Worm (Caenorhabditis elegans) whole organism, L4 larva: ENCODE measurements around the gene Y66C5A.2.

Source experiments
- D1046.2 ChIP-seq: fragments of 200-800 bp; sonication (Bioruptor generic); IDR thresholded peaks from 2 replicates; pipeline ENCODE4 v1.3.6; 2022; ENCODE audit warnings: missing genetic modification characterization, missing compliant biosample characterization
- F10B5.3 ChIP-seq: sonication (generic microtip); optimal IDR thresholded peaks from 2 replicates; lab custom pipeline; 2016; ENCODE audit warnings: mild to moderate bottlenecking, missing genetic modification characterization, missing compliant biosample characterization
- F26F4.8 ChIP-seq: fragments of 200-800 bp; sonication (Bioruptor generic); conservative IDR thresholded peaks from 2 replicates; pipeline ENCODE4 v1.3.6; 2022; ENCODE audit warnings: missing genetic modification characterization, missing compliant biosample characterization
- F44E2.7 ChIP-seq: fragments of 200-800 bp; sonication (Bioruptor generic); IDR thresholded peaks from 2 replicates; pipeline ENCODE4 v2.1.2; 2022; ENCODE audit warnings: missing genetic modification characterization, missing compliant biosample characterization
- F49E8.2 ChIP-seq: sonication (generic microtip); optimal IDR thresholded peaks from 2 replicates; lab custom pipeline; 2016; ENCODE audit warnings: missing compliant biosample characterization, mild to moderate bottlenecking, missing genetic modification characterization, borderline replicate concordance
- T26A8.4 ChIP-seq: fragments of 200-800 bp; sonication (Bioruptor generic); IDR thresholded peaks from 2 replicates; pipeline ENCODE4 v1.3.6; 2022; ENCODE audit warnings: missing genetic modification characterization, missing compliant biosample characterization
- ZK337.2 ChIP-seq: fragments of 200-800 bp; sonication (Bioruptor generic); IDR thresholded peaks from 2 replicates; pipeline ENCODE4 v1.3.6; 2022; ENCODE audit warnings: missing genetic modification reagents, missing genetic modification characterization, missing compliant biosample characterization
- aly-2 ChIP-seq: sonication (generic microtip); optimal IDR thresholded peaks from 2 replicates; lab custom pipeline; 2018; ENCODE audit warnings: missing biosample characterization, missing genetic modification characterization
- ceh-62 ChIP-seq: sonication (generic microtip); optimal IDR thresholded peaks from 2 replicates; lab custom pipeline; 2017; ENCODE audit warnings: missing biosample characterization, missing genetic modification characterization
- ctbp-1 ChIP-seq: fragments of 200-800 bp; sonication (Bioruptor generic); IDR thresholded peaks from 2 replicates; pipeline ENCODE4 v1.3.6; 2022; ENCODE audit warnings: missing genetic modification reagents, missing genetic modification characterization, missing compliant biosample characterization
- daf-16 ChIP-seq, 3 experiments: sonication (generic microtip); optimal IDR thresholded peaks; 2 replicates each; lab custom pipeline; 2016 to 2017; ENCODE audit warnings: missing genetic modification characterization in 3 of 3, missing genetic modification reagents in 3 of 3, mild to moderate bottlenecking in 2 of 3, missing compliant biosample characterization in 2 of 3, missing biosample characterization in 1 of 3, moderate library complexity in 1 of 3
- daf-19 ChIP-seq: fragments of 200-800 bp; sonication (Bioruptor generic); conservative IDR thresholded peaks from 2 replicates; pipeline ENCODE4 v1.3.6; 2022; ENCODE audit warnings: missing genetic modification characterization, missing compliant biosample characterization
- daf-8 ChIP-seq: fragments of 200-800 bp; sonication (Bioruptor generic); IDR thresholded peaks from 2 replicates; pipeline ENCODE4 v1.3.6; 2022; ENCODE audit warnings: missing genetic modification characterization, missing compliant biosample characterization
- dmd-6 ChIP-seq: fragments of 200-800 bp; sonication (Bioruptor generic); IDR thresholded peaks from 2 replicates; pipeline ENCODE4 v1.3.6; 2022; ENCODE audit warnings: missing genetic modification reagents, missing genetic modification characterization, missing compliant biosample characterization
- dmd-9 ChIP-seq: fragments of 200-800 bp; sonication (Bioruptor generic); IDR thresholded peaks from 2 replicates; pipeline ENCODE4 v1.3.6; 2022; ENCODE audit warnings: missing genetic modification reagents, missing genetic modification characterization, missing compliant biosample characterization
- duxl-1 ChIP-seq: sonication (generic microtip); optimal IDR thresholded peaks from 2 replicates; lab custom pipeline; 2016; ENCODE audit warnings: mild to moderate bottlenecking, missing genetic modification characterization, moderate library complexity, missing compliant biosample characterization; ENCODE audit not compliant: poor library complexity
- dve-1 ChIP-seq: sonication (generic microtip); optimal IDR thresholded peaks from 2 replicates; lab custom pipeline; 2017; ENCODE audit warnings: antibody characterized with exemption, mild to moderate bottlenecking, missing genetic modification characterization, missing compliant biosample characterization; ENCODE audit not compliant: insufficient read depth
- egl-43 ChIP-seq: fragments of 200-800 bp; sonication (Bioruptor generic); IDR thresholded peaks from 2 replicates; pipeline ENCODE4 v1.3.6; 2022; ENCODE audit warnings: missing genetic modification reagents, missing genetic modification characterization, missing compliant biosample characterization
- fos-1 ChIP-seq: fragments of 150-350 bp; optimal IDR thresholded peaks from 2 replicates; lab custom pipeline; 2014; ENCODE audit warnings: missing biosample characterization, missing genetic modification characterization
- hlh-11 ChIP-seq: fragments of 200-800 bp; sonication (Bioruptor generic); optimal IDR thresholded peaks from 2 replicates; lab custom pipeline; 2018; ENCODE audit warnings: mild to moderate bottlenecking, missing genetic modification characterization, missing compliant biosample characterization
- hlh-30 ChIP-seq: sonication (generic microtip); optimal IDR thresholded peaks from 2 replicates; lab custom pipeline; 2017; ENCODE audit warnings: antibody characterized with exemption, mild to moderate bottlenecking, missing genetic modification characterization, missing compliant biosample characterization; ENCODE audit not compliant: insufficient read depth
- jun-1 ChIP-seq: fragments of 150-350 bp; optimal IDR thresholded peaks from 2 replicates; lab custom pipeline; 2014; ENCODE audit warnings: missing biosample characterization, missing genetic modification reagents, missing genetic modification characterization
- lin-1 ChIP-seq: fragments of 200-800 bp; sonication (Bioruptor generic); IDR thresholded peaks from 2 replicates; pipeline ENCODE4 v1.3.6; 2022; ENCODE audit warnings: missing genetic modification reagents, missing genetic modification characterization, missing compliant biosample characterization
- lin-13 ChIP-seq: fragments of 150-350 bp; optimal IDR thresholded peaks from 2 replicates; lab custom pipeline; 2014; ENCODE audit warnings: missing biosample characterization, missing genetic modification reagents, missing genetic modification characterization
- lin-38 ChIP-seq: fragments of 200-800 bp; sonication (Bioruptor generic); IDR thresholded peaks from 2 replicates; pipeline ENCODE4 v1.3.6; 2022; ENCODE audit warnings: missing genetic modification reagents, missing genetic modification characterization, missing compliant biosample characterization
- madf-9 ChIP-seq: fragments of 200-800 bp; sonication (Bioruptor generic); conservative IDR thresholded peaks from 2 replicates; pipeline ENCODE4 v1.3.6; 2022; ENCODE audit warnings: missing genetic modification reagents, missing genetic modification characterization, missing compliant biosample characterization
- mxl-3 ChIP-seq: fragments of 200-800 bp; sonication (Bioruptor generic); optimal IDR thresholded peaks from 2 replicates; lab custom pipeline; 2018; ENCODE audit warnings: mild to moderate bottlenecking, missing genetic modification characterization, missing compliant biosample characterization
- nhr-102 ChIP-seq: sonication (generic microtip); optimal IDR thresholded peaks from 2 replicates; lab custom pipeline; 2016; ENCODE audit warnings: mild to moderate bottlenecking, missing genetic modification characterization, moderate library complexity, missing compliant biosample characterization
- nhr-11 ChIP-seq: fragments of 150-350 bp; optimal IDR thresholded peaks from 2 replicates; lab custom pipeline; 2014; ENCODE audit warnings: missing biosample characterization, missing genetic modification characterization
- nhr-111 ChIP-seq: fragments of 200-800 bp; sonication (Bioruptor generic); optimal IDR thresholded peaks from 2 replicates; lab custom pipeline; 2018; ENCODE audit warnings: mild to moderate bottlenecking, missing genetic modification characterization, missing compliant biosample characterization
- nhr-28 ChIP-seq: fragments of 150-350 bp; optimal IDR thresholded peaks from 2 replicates; lab custom pipeline; 2014; ENCODE audit warnings: missing biosample characterization, missing genetic modification characterization
- nhr-41 ChIP-seq: fragments of 200-800 bp; sonication (Bioruptor generic); IDR thresholded peaks from 2 replicates; pipeline ENCODE4 v1.3.6; 2022; ENCODE audit warnings: missing genetic modification reagents, missing genetic modification characterization, missing compliant biosample characterization
- nhr-76 ChIP-seq: fragments of 150-350 bp; optimal IDR thresholded peaks from 2 replicates; lab custom pipeline; 2014; ENCODE audit warnings: missing biosample characterization, missing genetic modification characterization
- pqm-1 ChIP-seq: sonication (generic microtip); optimal IDR thresholded peaks from 2 replicates; lab custom pipeline; 2017; ENCODE audit warnings: missing biosample characterization, missing genetic modification characterization
- rbr-2 ChIP-seq: sonication (generic microtip); optimal IDR thresholded peaks from 2 replicates; lab custom pipeline; 2016; ENCODE audit warnings: missing genotype, missing genetic modification characterization, missing compliant biosample characterization
- set-16 ChIP-seq: fragments of 200-800 bp; sonication (Bioruptor generic); IDR thresholded peaks from 2 replicates; pipeline ENCODE4 v1.3.6; 2022; ENCODE audit warnings: missing genetic modification reagents, missing genetic modification characterization, missing compliant biosample characterization
- snpc-1.2 ChIP-seq: fragments of 200-800 bp; sonication (Bioruptor generic); IDR thresholded peaks from 2 replicates; pipeline ENCODE4 v1.3.6; 2022; ENCODE audit warnings: missing genetic modification reagents, missing genetic modification characterization, missing compliant biosample characterization
- snpc-4 ChIP-seq: fragments of 150-350 bp; optimal IDR thresholded peaks from 2 replicates; lab custom pipeline; 2014; ENCODE audit warnings: missing biosample characterization, missing genetic modification characterization
- tra-1 ChIP-seq: fragments of 200-800 bp; sonication (Bioruptor generic); IDR thresholded peaks from 2 replicates; pipeline ENCODE4 v1.3.6; 2022; ENCODE audit warnings: missing genetic modification reagents, missing genetic modification characterization, missing compliant biosample characterization
- unc-130 ChIP-seq: sonication (generic microtip); optimal IDR thresholded peaks from 2 replicates; lab custom pipeline; 2016; ENCODE audit warnings: missing genetic modification reagents, missing genetic modification characterization, missing compliant biosample characterization
- unc-62 ChIP-seq, 3 experiments: fragments of 150-350 bp in 1 of 3; sonication (generic microtip); optimal IDR thresholded peaks in 2 of 3; peaks in 1 of 3; 1 replicate in 1 of 3; 2 replicates in 2 of 3; lab custom pipeline; 2014 to 2017; ENCODE audit warnings: missing biosample characterization in 3 of 3, missing genetic modification characterization in 3 of 3, missing genetic modification reagents in 3 of 3, missing genotype in 1 of 3
- zag-1 ChIP-seq: fragments of 150-350 bp; optimal IDR thresholded peaks from 2 replicates; lab custom pipeline; 2014; ENCODE audit warnings: missing biosample characterization, missing genetic modification characterization
- zfp-2 ChIP-seq: sonication (generic microtip); optimal IDR thresholded peaks from 2 replicates; lab custom pipeline; 2016; ENCODE audit warnings: mild to moderate bottlenecking, missing genetic modification characterization, missing compliant biosample characterization
- zfp-3 ChIP-seq: fragments of 200-800 bp; sonication (Bioruptor generic); conservative IDR thresholded peaks from 2 replicates; pipeline ENCODE4 v1.3.6; 2022; ENCODE audit warnings: missing genetic modification reagents, missing genetic modification characterization, missing compliant biosample characterization
- zip-2 ChIP-seq: fragments of 150-350 bp; optimal IDR thresholded peaks from 2 replicates; lab custom pipeline; 2014; ENCODE audit warnings: missing biosample characterization, missing genetic modification characterization
- ztf-7 ChIP-seq: fragments of 150-350 bp; optimal IDR thresholded peaks from 2 replicates; lab custom pipeline; 2014; ENCODE audit warnings: missing biosample characterization, missing genetic modification characterization

Y66C5A.2 gene

DNA sequence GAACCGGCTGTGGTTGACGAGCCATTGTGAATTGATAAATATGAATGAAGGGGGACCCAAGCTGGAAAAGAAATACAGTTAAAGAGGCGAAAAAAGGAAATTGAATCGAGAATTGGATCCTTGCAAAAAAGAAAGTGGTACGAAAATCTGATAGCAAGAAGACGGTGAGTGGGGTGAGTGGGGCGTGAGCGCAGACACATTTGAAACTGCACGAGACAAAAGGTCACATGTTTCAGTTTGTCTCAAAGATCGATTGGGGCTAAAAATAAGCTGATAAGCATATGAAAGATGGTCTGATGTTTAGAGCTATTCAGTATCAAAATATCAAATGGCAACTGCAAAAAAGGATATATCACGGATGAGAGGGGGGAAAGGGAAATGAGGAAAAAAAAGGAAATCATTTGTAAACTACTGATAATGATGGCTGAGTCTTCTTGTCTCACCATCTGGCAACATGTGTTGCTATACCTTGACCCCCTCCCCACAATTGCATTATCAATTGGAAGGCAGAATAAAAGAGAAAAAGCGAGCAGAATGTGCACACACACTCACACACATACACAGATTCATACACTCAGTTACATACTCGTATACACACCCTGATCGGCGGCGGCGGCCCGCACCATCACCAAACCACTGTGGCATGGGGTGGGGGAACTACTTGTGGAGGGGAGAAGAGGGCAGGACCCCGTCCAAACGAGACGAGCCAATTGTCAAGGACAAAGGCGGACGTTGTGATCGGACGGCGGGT is 43.5 kb downstream of the Y66C5A.2 start, which contains the start of gene M163.1 (continued):
- TF ChIP-seq ceh-62 (tag; lab: Kevin White, UChicago) (no peak), nhr-111 (GFP tag; lab: Kevin White, UChicago) (no peak), nhr-28 (tag; lab: Kevin White, UChicago) (peak; percentile 37), egl-43 (GFP tag; lab: Robert Waterston, UW) (0 out of 2 replicates have a peak, but pooled peaks have one; percentile 11), F49E8.2 (tag; lab: Kevin White, UChicago) (no peak), nhr-41 (GFP tag; lab: Robert Waterston, UW) (no peak), zag-1 (tag; lab: Kevin White, UChicago) (no peak), dmd-9 (GFP tag; lab: Robert Waterston, UW) (no peak), nhr-76 (tag; lab: Kevin White, UChicago) (no peak), ctbp-1 (GFP tag; lab: Robert Waterston, UW) (no peak), set-16 (peak; percentile 84), zip-2 (tag; lab: Kevin White, UChicago) (no peak), F44E2.7 (0 out of 2 replicates have a peak, but pooled peaks have one; percentile 48), lin-38 (GFP tag; lab: Robert Waterston, UW) (0 out of 2 replicates have a peak, but pooled peaks have one; percentile 18), dve-1 (tag; lab: Kevin White, UChicago) (peak; percentile 42), nhr-102 (tag; lab: Kevin White, UChicago) (no peak), unc-130 (no peak), dmd-6 (GFP tag; lab: Robert Waterston, UW) (peak; percentile 56), pqm-1 (tag; lab: Kevin White, UChicago) (peak; percentile 49), T26A8.4 (GFP tag; lab: Robert Waterston, UW) (no peak), zfp-3 (GFP tag; lab: Robert Waterston, UW) (no peak)

DNA sequence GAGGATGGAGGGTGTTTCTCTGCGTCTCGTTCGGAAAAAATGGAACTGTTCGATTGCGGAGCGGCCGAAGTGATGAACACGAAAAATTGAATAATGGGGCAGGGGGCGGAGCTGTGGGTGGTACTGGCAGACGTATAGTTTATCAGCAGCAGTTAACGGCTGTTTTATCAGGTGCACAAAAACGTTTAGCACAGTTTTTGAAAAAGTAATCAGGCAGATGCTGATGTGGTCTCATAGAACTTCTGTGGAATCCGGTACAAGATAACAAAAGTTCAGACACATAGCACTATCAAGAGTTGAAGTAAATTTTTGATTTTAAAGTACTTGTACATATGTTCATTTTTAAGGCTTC is 44.0 kb downstream of the Y66C5A.2 start:
- TF ChIP-seq mxl-3 (GFP tag; lab: Kevin White, UChicago) (peak; percentile 47), lin-13 (GFP tag; lab: Kevin White, UChicago) (no peak), daf-8 (no peak), lin-1 (GFP tag; lab: Robert Waterston, UW) (0 out of 2 replicates have a peak, but pooled peaks have one; percentile 20), unc-62 (GFP tag; optimal IDR thresholded peaks at IDR 0.05 in 1 of 2; lab: Kevin White, UChicago) (no peak), unc-62 (tag; optimal IDR thresholded peaks at IDR 0.05; lab: Kevin White, UChicago) (no peak), ztf-7 (tag; lab: Kevin White, UChicago) (no peak), snpc-4 (tag; lab: Kevin White, UChicago) (no peak), madf-9 (GFP tag; lab: Robert Waterston, UW) (no peak), F10B5.3 (tag; lab: Kevin White, UChicago) (peak; percentile 7), D1046.2 (GFP tag; lab: Robert Waterston, UW) (no peak), ZK337.2 (GFP tag; lab: Robert Waterston, UW) (no peak), rbr-2 (no peak), dmd-6 (GFP tag; lab: Robert Waterston, UW) (peak; percentile 35), ceh-62 (tag; lab: Kevin White, UChicago) (no peak), zfp-2 (tag; lab: Kevin White, UChicago) (no peak), snpc-1.2 (GFP tag; lab: Robert Waterston, UW) (no peak), F26F4.8 (GFP tag; lab: Robert Waterston, UW) (no peak), fos-1 (tag; lab: Kevin White, UChicago) (no peak), daf-16 (GFP tag; optimal IDR thresholded peaks at IDR 0.05; lab: Kevin White, UChicago) (no peak), daf-16 (tag; optimal IDR thresholded peaks at IDR 0.05; lab: Kevin White, UChicago) (peak; percentile 36), pqm-1 (tag; lab: Kevin White, UChicago) (peak; percentile 72), daf-19 (GFP tag; lab: Robert Waterston, UW) (no peak), hlh-11 (tag; lab: Kevin White, UChicago) (peak; percentile 41), dve-1 (tag; lab: Kevin White, UChicago) (peak; percentile 54), nhr-28 (tag; lab: Kevin White, UChicago) (peak; percentile 83), nhr-11 (tag; lab: Kevin White, UChicago) (no peak), tra-1 (0 out of 2 replicates have a peak, but pooled peaks have one; percentile 12), duxl-1 (tag; lab: Kevin White, UChicago) (no peak), nhr-111 (GFP tag; lab: Kevin White, UChicago) (no peak), F44E2.7 (0 out of 2 replicates have a peak, but pooled peaks have one; percentile 0), aly-2 (tag; lab: Kevin White, UChicago) (no peak), jun-1 (tag; lab: Kevin White, UChicago) (no peak), hlh-30 (tag; lab: Kevin White, UChicago) (no peak)
